Fruit fly (Drosophila melanogaster) whole organism, embryonic: ENCODE data around the gene ATP7.

Source experiments
- Abd-B ChIP-seq: fragments of 200-800 bp; sonication (Bioruptor generic); optimal IDR thresholded peaks from 2 replicates; lab custom pipeline; 2018; ENCODE audit warnings: missing biosample characterization, mild to moderate bottlenecking, missing genetic modification characterization, moderate library complexity
- Adf1 ChIP-seq: fragments of 200-800 bp; sonication (Bioruptor generic); IDR thresholded peaks from 2 replicates; pipeline ENCODE4 v1.3.6; 2022; ENCODE audit warnings: missing biosample characterization, missing genetic modification characterization
- Awh ChIP-seq: fragments of 200-800 bp; sonication (Bioruptor generic); IDR thresholded peaks from 2 replicates; pipeline ENCODE4, ENCODE4 v1.3.6; 2022; ENCODE audit warnings: missing biosample characterization, missing genetic modification characterization
- B-H1 ChIP-seq: fragments of 200-800 bp; sonication (Bioruptor generic); IDR thresholded peaks from 3 replicates; pipeline ENCODE4 v1.3.6; 2022; ENCODE audit warnings: missing biosample characterization, missing genetic modification characterization
- CG10959 ChIP-seq: fragments of 200-800 bp; sonication (Bioruptor generic); IDR thresholded peaks from 2 replicates; pipeline ENCODE4 v1.3.6; 2022; ENCODE audit warnings: missing biosample characterization, missing genetic modification characterization
- CG10979 ChIP-seq: fragments of 200-800 bp; sonication (Bioruptor generic); optimal IDR thresholded peaks from 2 replicates; lab custom pipeline; 2018; ENCODE audit warnings: missing biosample characterization, mild to moderate bottlenecking, missing genetic modification characterization, moderate library complexity
- CG13123 ChIP-seq: fragments of 200-800 bp; sonication (Bioruptor generic); optimal IDR thresholded peaks from 2 replicates; lab custom pipeline; 2016; ENCODE audit warnings: missing biosample characterization, missing genetic modification characterization
- CG13424 ChIP-seq: fragments of 200-800 bp; sonication (Bioruptor generic); optimal IDR thresholded peaks from 2 replicates; lab custom pipeline; 2019; ENCODE audit warnings: missing biosample characterization, mild to moderate bottlenecking, missing genetic modification characterization, moderate library complexity
- CG14014 ChIP-seq: fragments of 200-800 bp; sonication (Bioruptor generic); IDR thresholded peaks from 2 replicates; pipeline ENCODE4 v1.3.6; 2022; ENCODE audit warnings: missing biosample characterization, missing genetic modification characterization
- CG15601 ChIP-seq: fragments of 200-800 bp; sonication (Bioruptor generic); optimal IDR thresholded peaks from 3 replicates; lab custom pipeline; 2019; ENCODE audit warnings: missing biosample characterization, mild to moderate bottlenecking, missing genetic modification characterization, moderate library complexity
- CG15696 ChIP-seq: fragments of 200-800 bp; sonication (Bioruptor generic); optimal IDR thresholded peaks from 2 replicates; lab custom pipeline; 2019; ENCODE audit warnings: missing biosample characterization, mild to moderate bottlenecking, missing genetic modification characterization, moderate library complexity
- CG3407 ChIP-seq: fragments of 200-800 bp; sonication (Bioruptor generic); optimal IDR thresholded peaks from 2 replicates; lab custom pipeline; 2018; ENCODE audit warnings: missing biosample characterization, mild to moderate bottlenecking, missing genetic modification characterization
- CG3995 ChIP-seq: fragments of 200-800 bp; sonication (Bioruptor generic); optimal IDR thresholded peaks from 3 replicates; lab custom pipeline; 2016; ENCODE audit warnings: missing biosample characterization, missing genetic modification characterization
- CG4360 ChIP-seq: fragments of 200-800 bp; sonication (Bioruptor generic); IDR thresholded peaks from 2 replicates; pipeline ENCODE4 v1.3.6; 2022; ENCODE audit warnings: missing biosample characterization, missing genetic modification characterization
- CG7928 ChIP-seq: fragments of 200-800 bp; sonication (Bioruptor generic); optimal IDR thresholded peaks from 2 replicates; lab custom pipeline; 2017; ENCODE audit warnings: missing biosample characterization, mild to moderate bottlenecking, missing genetic modification characterization
- CG8388 ChIP-seq: fragments of 200-800 bp; sonication (Bioruptor generic); optimal IDR thresholded peaks from 2 replicates; lab custom pipeline; 2019; ENCODE audit warnings: missing biosample characterization, mild to moderate bottlenecking, missing genetic modification characterization, moderate library complexity
- CTCF ChIP-seq: fragments of 200-800 bp; sonication (Bioruptor generic); optimal IDR thresholded peaks from 2 replicates; lab custom pipeline; 2017; ENCODE audit warnings: missing biosample characterization, mild to moderate bottlenecking, missing genetic modification characterization, moderate library complexity
- Dbx ChIP-seq: fragments of 200-800 bp; sonication (Bioruptor generic); IDR thresholded peaks from 3 replicates; pipeline ENCODE4 v1.3.6; 2022; ENCODE audit warnings: missing biosample characterization, missing genetic modification characterization
- ERR ChIP-seq: fragments of 200-800 bp; sonication (Bioruptor generic); optimal IDR thresholded peaks from 2 replicates; lab custom pipeline; 2016; ENCODE audit warnings: missing biosample characterization, missing genetic modification characterization
- Elba2 ChIP-seq: fragments of 200-800 bp; sonication (Bioruptor generic); optimal IDR thresholded peaks from 3 replicates; lab custom pipeline; 2016; ENCODE audit warnings: missing biosample characterization, missing genetic modification characterization
- MESR4 ChIP-seq: fragments of 200-800 bp; sonication (Bioruptor generic); optimal IDR thresholded peaks from 2 replicates; lab custom pipeline; 2018; ENCODE audit warnings: missing biosample characterization, mild to moderate bottlenecking, missing genetic modification characterization, moderate library complexity
- Mrtf ChIP-seq: fragments of 200-800 bp; sonication (Bioruptor generic); IDR thresholded peaks from 3 replicates; pipeline ENCODE4 v1.3.6; 2022; ENCODE audit warnings: missing biosample characterization, missing genetic modification characterization
- Nf-YB ChIP-seq: fragments of 200-800 bp; sonication (Bioruptor generic); optimal IDR thresholded peaks from 3 replicates; lab custom pipeline; 2019; ENCODE audit warnings: missing biosample characterization, mild to moderate bottlenecking, missing genetic modification characterization, moderate library complexity
- Nf-YC ChIP-seq: fragments of 200-800 bp; optimal IDR thresholded peaks from 3 replicates; lab custom pipeline; 2019; ENCODE audit warnings: missing biosample characterization, mild to moderate bottlenecking, missing genetic modification characterization, moderate library complexity
- PHDP ChIP-seq: fragments of 200-800 bp; sonication (Bioruptor generic); optimal IDR thresholded peaks from 3 replicates; lab custom pipeline; 2018; ENCODE audit warnings: missing biosample characterization, mild to moderate bottlenecking, missing genetic modification characterization, moderate library complexity
- Ssrp ChIP-seq: fragments of 200-800 bp; sonication (Bioruptor generic); optimal IDR thresholded peaks from 2 replicates; lab custom pipeline; 2018; ENCODE audit warnings: missing biosample characterization, mild to moderate bottlenecking, missing genetic modification characterization, moderate library complexity
- Tbp ChIP-seq: fragments of >200 bp; optimal IDR thresholded peaks from 2 replicates; lab custom pipeline; 2018; ENCODE audit warnings: missing biosample characterization, missing genetic modification characterization
- Xrp1 ChIP-seq: fragments of 200-800 bp; sonication (Bioruptor generic); IDR thresholded peaks from 2 replicates; pipeline ENCODE4 v1.3.6; 2022; ENCODE audit warnings: missing biosample characterization, missing genetic modification characterization
- ato ChIP-seq: fragments of 200-800 bp; sonication (Bioruptor generic); IDR thresholded peaks from 2 replicates; pipeline ENCODE4 v1.3.6; 2022; ENCODE audit warnings: missing biosample characterization, missing genetic modification characterization; ENCODE audit not compliant: partially characterized antibody
- az2 ChIP-seq: fragments of 200-800 bp; sonication (Bioruptor generic); optimal IDR thresholded peaks from 3 replicates; lab custom pipeline; 2016; ENCODE audit warnings: missing biosample characterization, missing genetic modification characterization
- bowl ChIP-seq: fragments of 200-800 bp; sonication (Bioruptor generic); IDR thresholded peaks from 2 replicates; pipeline ENCODE4 v1.3.6; 2022; ENCODE audit warnings: missing biosample characterization, missing genetic modification characterization
- cg ChIP-seq: fragments of 200-800 bp; sonication (Bioruptor generic); optimal IDR thresholded peaks from 3 replicates; lab custom pipeline; 2019; ENCODE audit warnings: missing biosample characterization, mild to moderate bottlenecking, missing genetic modification characterization, moderate library complexity
- dan ChIP-seq: fragments of 200-800 bp; sonication (Bioruptor generic); IDR thresholded peaks from 2 replicates; pipeline ENCODE4 v1.3.6; 2022; ENCODE audit warnings: missing biosample characterization, missing genetic modification characterization
- fd102C ChIP-seq: fragments of 200-800 bp; sonication (Bioruptor generic); optimal IDR thresholded peaks from 2 replicates; lab custom pipeline; 2018; ENCODE audit warnings: missing biosample characterization, mild to moderate bottlenecking, missing genetic modification characterization, moderate library complexity
- hb ChIP-seq: fragments of 200-800 bp; sonication (Bioruptor generic); IDR thresholded peaks from 3 replicates; pipeline ENCODE4 v1.3.6; 2022; ENCODE audit warnings: missing biosample characterization, missing genetic modification characterization; ENCODE audit not compliant: partially characterized antibody
- inv ChIP-seq: fragments of 200-800 bp; sonication (Bioruptor generic); IDR thresholded peaks from 2 replicates; pipeline ENCODE4 v1.3.6; 2022; ENCODE audit warnings: missing biosample characterization, missing genetic modification characterization; ENCODE audit not compliant: partially characterized antibody
- jing ChIP-seq: fragments of 200-800 bp; sonication (Bioruptor generic); optimal IDR thresholded peaks from 2 replicates; lab custom pipeline; 2018; ENCODE audit warnings: missing biosample characterization, mild to moderate bottlenecking, missing genetic modification characterization
- lab ChIP-seq: fragments of 200-800 bp; sonication (Bioruptor generic); optimal IDR thresholded peaks from 3 replicates; lab custom pipeline; 2017; ENCODE audit warnings: missing biosample characterization, missing genetic modification characterization, mild to moderate bottlenecking, moderate library complexity, missing genetic modification reagents
- lilli ChIP-seq: fragments of 200-800 bp; sonication (Bioruptor generic); optimal IDR thresholded peaks from 3 replicates; lab custom pipeline; 2016; ENCODE audit warnings: missing biosample characterization, missing genetic modification characterization
- mam ChIP-seq: fragments of 200-800 bp; sonication (Bioruptor generic); optimal IDR thresholded peaks from 3 replicates; lab custom pipeline; 2016; ENCODE audit warnings: missing biosample characterization, missing genetic modification characterization
- nau ChIP-seq: fragments of 200-800 bp; sonication (Bioruptor generic); optimal IDR thresholded peaks from 3 replicates; lab custom pipeline; 2017; ENCODE audit warnings: missing biosample characterization, mild to moderate bottlenecking, missing genetic modification characterization, missing genetic modification reagents
- pfk ChIP-seq: fragments of 200-800 bp; sonication (Bioruptor generic); optimal IDR thresholded peaks from 2 replicates; lab custom pipeline; 2018; ENCODE audit warnings: missing biosample characterization, mild to moderate bottlenecking, missing genetic modification characterization, moderate library complexity
- prd ChIP-seq, 3 experiments: fragments of >200 bp in 2 of 3; fragments of 200-800 bp in 1 of 3; sonication (Bioruptor generic) in 1 of 3; optimal IDR thresholded peaks in 2 of 3; IDR thresholded peaks in 1 of 3; 2 replicates in 2 of 3; 3 replicates in 1 of 3; pipeline versions ENCODE4 v1.3.6 to Lab custom; 2017 to 2022; ENCODE audit warnings: missing biosample characterization in 1 of 3, missing genetic modification characterization in 1 of 3
- schlank ChIP-seq: fragments of 200-800 bp; sonication (Bioruptor generic); optimal IDR thresholded peaks from 2 replicates; lab custom pipeline; 2018; ENCODE audit warnings: missing biosample characterization, mild to moderate bottlenecking, missing genetic modification characterization
- sd ChIP-seq: fragments of 200-800 bp; sonication (Bioruptor generic); optimal IDR thresholded peaks from 3 replicates; lab custom pipeline; 2018; ENCODE audit warnings: missing biosample characterization, mild to moderate bottlenecking, missing genetic modification characterization, moderate library complexity
- sens-2 ChIP-seq: fragments of 200-800 bp; sonication (Bioruptor generic); IDR thresholded peaks from 2 replicates; pipeline ENCODE4 v1.3.6; 2022; ENCODE audit warnings: missing biosample characterization, missing genetic modification characterization
- slbo ChIP-seq: fragments of 200-800 bp; sonication (Bioruptor generic); IDR thresholded peaks from 2 replicates; pipeline ENCODE4 v1.3.6; 2022; ENCODE audit warnings: missing biosample characterization, missing genetic modification characterization
- slp2 ChIP-seq: fragments of 200-800 bp; sonication (Bioruptor generic); optimal IDR thresholded peaks from 2 replicates; lab custom pipeline; 2016; ENCODE audit warnings: missing biosample characterization, missing genetic modification characterization
- sug ChIP-seq: fragments of 200-800 bp; optimal IDR thresholded peaks from 2 replicates; lab custom pipeline; 2019; ENCODE audit warnings: missing biosample characterization, mild to moderate bottlenecking, missing genetic modification characterization, moderate library complexity
- yki ChIP-seq: fragments of >200 bp; optimal IDR thresholded peaks from 3 replicates; lab custom pipeline; 2018

ATP7 gene

dm6 chrX:11817183-11817972, 37.4 kb upstream of the ATP7 start (continued):
- TF ChIP-seq Awh (GFP tag; lab: Robert Waterston, UW) (no peak), az2 (GFP tag; lab: Kevin White, UChicago) (no peak), slp2 (GFP tag; lab: Kevin White, UChicago) (no peak), fd102C (no peak), ato (GFP tag; lab: Robert Waterston, UW) (no peak), CG15601 (tag; lab: Kevin White, UChicago) (peak; percentile 21), dan (no peak), Elba2 (GFP tag; lab: Kevin White, UChicago) (no peak), MESR4 (peak; percentile 19), nau (peak; percentile 13), schlank (tag; lab: Kevin White, UChicago) (no peak), CG13123 (GFP tag; lab: Kevin White, UChicago) (no peak), lilli (GFP tag; lab: Kevin White, UChicago) (no peak), CG14014 (0 out of 2 replicates have a peak, but pooled peaks have one; percentile 16), lab (GFP tag; lab: Kevin White, UChicago) (peak; percentile 28), prd (optimal IDR thresholded peaks at IDR 0.05; lab: Kevin White, UChicago) (no peak), prd (GFP tag; IDR thresholded peaks at IDR 0.05; lab: Robert Waterston, UW) (no peak), CG10959 (no peak), pfk (GFP tag; lab: Kevin White, UChicago) (peak; percentile 99), CG13424 (tag; lab: Kevin White, UChicago) (no peak), CG3407 (GFP tag; lab: Kevin White, UChicago) (peak; percentile 6), Abd-B (no peak), sug (tag; lab: Kevin White, UChicago) (no peak), CG7928 (GFP tag; lab: Kevin White, UChicago) (no peak), Xrp1 (GFP tag; lab: Robert Waterston, UW) (no peak; the same call in 1 of the 2 replicates), Adf1 (GFP tag; lab: Robert Waterston, UW) (peak; percentile 98), CG3995 (GFP tag; lab: Kevin White, UChicago) (no peak), PHDP (tag; lab: Kevin White, UChicago) (no peak), bowl (GFP tag; lab: Robert Waterston, UW) (no peak), Nf-YC (tag; lab: Kevin White, UChicago) (no peak), Ssrp (tag; lab: Kevin White, UChicago) (no peak), cg (GFP tag; lab: Kevin White, UChicago) (peak; percentile 74), CTCF (no peak), CG8388 (GFP tag; lab: Kevin White, UChicago) (no peak), jing (no peak), yki (peak; percentile 10), hb (GFP tag; lab: Robert Waterston, UW) (no peak), B-H1 (GFP tag; lab: Robert Waterston, UW) (no peak), mam (GFP tag; lab: Kevin White, UChicago) (no peak), inv (no peak), sens-2 (no peak), CG4360 (GFP tag; lab: Robert Waterston, UW) (peak; percentile 93), Nf-YB (GFP tag; lab: Kevin White, UChicago) (no peak), slbo (no peak), Mrtf (GFP tag; lab: Robert Waterston, UW) (no peak), sd (tag; lab: Kevin White, UChicago) (peak; percentile 13), Dbx (GFP tag; lab: Robert Waterston, UW) (no peak), ERR (GFP tag; lab: Kevin White, UChicago) (no peak), CG15696 (tag; lab: Kevin White, UChicago) (no peak), Tbp (GFP tag; lab: Kevin White, UChicago) (no peak), CG10979 (tag; lab: Kevin White, UChicago) (no peak)
